Fruit fly (Drosophila melanogaster) whole organism, embryonic: ENCODE measurements around the gene aph-1.

Experiments used
- Bteb2 ChIP-seq: fragments of 200-800 bp; sonication (Bioruptor generic); optimal IDR thresholded peaks from 2 replicates; lab custom pipeline; 2016; ENCODE audit warnings: missing biosample characterization, missing genetic modification characterization
- C15 ChIP-seq: fragments of 200-800 bp; sonication (Bioruptor generic); IDR thresholded peaks from 3 replicates; pipeline ENCODE4 v1.3.6; 2022; ENCODE audit warnings: missing biosample characterization, missing genetic modification characterization
- CG10431 ChIP-seq: fragments of 200-800 bp; sonication (Bioruptor generic); optimal IDR thresholded peaks from 3 replicates; lab custom pipeline; 2018; ENCODE audit warnings: missing biosample characterization, mild to moderate bottlenecking, missing genetic modification characterization
- CG10979 ChIP-seq: fragments of 200-800 bp; sonication (Bioruptor generic); optimal IDR thresholded peaks from 2 replicates; lab custom pipeline; 2018; ENCODE audit warnings: missing biosample characterization, mild to moderate bottlenecking, missing genetic modification characterization, moderate library complexity
- CG11695 ChIP-seq: fragments of 200-800 bp; sonication (Bioruptor generic); IDR thresholded peaks from 3 replicates; pipeline ENCODE4 v1.3.6; 2022; ENCODE audit warnings: missing biosample characterization, missing genetic modification characterization
- CG12219 ChIP-seq: fragments of 200-800 bp; sonication (Bioruptor generic); optimal IDR thresholded peaks from 3 replicates; lab custom pipeline; 2018; ENCODE audit warnings: missing biosample characterization, mild to moderate bottlenecking, missing genetic modification characterization
- CG15011 ChIP-seq: fragments of 200-800 bp; sonication (Bioruptor generic); optimal IDR thresholded peaks from 3 replicates; lab custom pipeline; 2018; ENCODE audit warnings: missing biosample characterization, mild to moderate bottlenecking, missing genetic modification characterization
- CG15073 ChIP-seq: fragments of 200-800 bp; sonication (Bioruptor generic); optimal IDR thresholded peaks from 2 replicates; lab custom pipeline; 2016; ENCODE audit warnings: missing biosample characterization, missing genetic modification characterization
- CG15601 ChIP-seq: fragments of 200-800 bp; sonication (Bioruptor generic); optimal IDR thresholded peaks from 3 replicates; lab custom pipeline; 2019; ENCODE audit warnings: missing biosample characterization, mild to moderate bottlenecking, missing genetic modification characterization, moderate library complexity
- CG16815 ChIP-seq: fragments of 200-800 bp; sonication (Bioruptor generic); optimal IDR thresholded peaks from 3 replicates; lab custom pipeline; 2017; ENCODE audit warnings: missing biosample characterization, mild to moderate bottlenecking, missing genetic modification characterization
- CG17186 ChIP-seq: fragments of 200-800 bp; sonication (Bioruptor generic); optimal IDR thresholded peaks from 3 replicates; lab custom pipeline; 2017; ENCODE audit warnings: missing biosample characterization, missing genetic modification reagents, missing genetic modification characterization
- CG17568 ChIP-seq: fragments of 200-800 bp; sonication (Bioruptor generic); optimal IDR thresholded peaks from 2 replicates; lab custom pipeline; 2018; ENCODE audit warnings: missing biosample characterization, mild to moderate bottlenecking, missing genetic modification characterization, moderate library complexity
- CG18619 ChIP-seq: fragments of 200-800 bp; sonication (Bioruptor generic); optimal IDR thresholded peaks from 3 replicates; lab custom pipeline; 2017; ENCODE audit warnings: missing biosample characterization, mild to moderate bottlenecking, missing genetic modification characterization
- CG32767 ChIP-seq: fragments of 200-800 bp; sonication (Bioruptor generic); IDR thresholded peaks from 2 replicates; pipeline ENCODE4 v1.3.6; 2022; ENCODE audit warnings: missing biosample characterization, missing genetic modification characterization
- CG34422 ChIP-seq: fragments of 200-800 bp; sonication (Bioruptor generic); IDR thresholded peaks from 3 replicates; pipeline ENCODE4 v1.3.6; 2022; ENCODE audit warnings: missing biosample characterization, missing genetic modification characterization
- CG4360 ChIP-seq: fragments of 200-800 bp; sonication (Bioruptor generic); IDR thresholded peaks from 2 replicates; pipeline ENCODE4 v1.3.6; 2022; ENCODE audit warnings: missing biosample characterization, missing genetic modification characterization
- CG4404 ChIP-seq: fragments of 200-800 bp; sonication (Bioruptor generic); IDR thresholded peaks from 2 replicates; pipeline ENCODE4 v1.3.6; 2022; ENCODE audit warnings: missing biosample characterization, missing genetic modification characterization
- CG4617 ChIP-seq: fragments of 200-800 bp; sonication (Bioruptor generic); optimal IDR thresholded peaks from 3 replicates; lab custom pipeline; 2016; ENCODE audit warnings: missing biosample characterization, missing genetic modification characterization, borderline replicate concordance
- CG6654 ChIP-seq: fragments of 200-800 bp; sonication (Bioruptor generic); optimal IDR thresholded peaks from 2 replicates; lab custom pipeline; 2017; ENCODE audit warnings: missing biosample characterization, mild to moderate bottlenecking, missing genetic modification characterization
- CG7357 ChIP-seq: fragments of 200-800 bp; sonication (Bioruptor generic); IDR thresholded peaks from 3 replicates; pipeline ENCODE4 v1.3.6; 2022; ENCODE audit warnings: missing biosample characterization, missing genetic modification characterization
- CG8924 ChIP-seq: fragments of 200-800 bp; optimal IDR thresholded peaks from 3 replicates; lab custom pipeline; 2019; ENCODE audit warnings: missing biosample characterization, mild to moderate bottlenecking, missing genetic modification characterization, moderate library complexity
- CTCF ChIP-seq: fragments of 200-800 bp; sonication (Bioruptor generic); optimal IDR thresholded peaks from 2 replicates; lab custom pipeline; 2017; ENCODE audit warnings: missing biosample characterization, mild to moderate bottlenecking, missing genetic modification characterization, moderate library complexity
- Dbx ChIP-seq: fragments of 200-800 bp; sonication (Bioruptor generic); IDR thresholded peaks from 3 replicates; pipeline ENCODE4 v1.3.6; 2022; ENCODE audit warnings: missing biosample characterization, missing genetic modification characterization
- Hr39 ChIP-seq: fragments of >200 bp; optimal IDR thresholded peaks from 2 replicates; lab custom pipeline; 2017
- Hr51 ChIP-seq, 2 experiments: fragments of 200-800 bp; sonication (Bioruptor generic); optimal IDR thresholded peaks; 2 replicates in 1 of 2; 3 replicates in 1 of 2; lab custom pipeline; 2016 to 2018; ENCODE audit warnings: missing biosample characterization in 2 of 2, missing genetic modification characterization in 2 of 2, mild to moderate bottlenecking in 1 of 2, moderate library complexity in 1 of 2
- Nf-YC ChIP-seq: fragments of 200-800 bp; optimal IDR thresholded peaks from 3 replicates; lab custom pipeline; 2019; ENCODE audit warnings: missing biosample characterization, mild to moderate bottlenecking, missing genetic modification characterization, moderate library complexity
- NfI ChIP-seq: fragments of 200-800 bp; sonication (Bioruptor generic); optimal IDR thresholded peaks from 3 replicates; lab custom pipeline; 2018; ENCODE audit warnings: missing biosample characterization, mild to moderate bottlenecking, missing genetic modification characterization, moderate library complexity
- PHDP ChIP-seq: fragments of 200-800 bp; sonication (Bioruptor generic); optimal IDR thresholded peaks from 3 replicates; lab custom pipeline; 2018; ENCODE audit warnings: missing biosample characterization, mild to moderate bottlenecking, missing genetic modification characterization, moderate library complexity
- Rfx ChIP-seq: fragments of 200-800 bp; sonication (Bioruptor generic); IDR thresholded peaks from 2 replicates; pipeline ENCODE4 v1.3.6; 2022; ENCODE audit warnings: missing biosample characterization, missing genetic modification characterization
- Scr ChIP-seq: fragments of 200-800 bp; sonication (Bioruptor generic); IDR thresholded peaks from 2 replicates; pipeline ENCODE4 v1.3.6; 2022; ENCODE audit warnings: missing biosample characterization, missing genetic modification characterization; ENCODE audit not compliant: partially characterized antibody
- abd-A ChIP-seq: fragments of 200-800 bp; sonication (Bioruptor generic); optimal IDR thresholded peaks from 3 replicates; lab custom pipeline; 2019; ENCODE audit warnings: missing biosample characterization, mild to moderate bottlenecking, missing genetic modification characterization, moderate library complexity
- ase ChIP-seq: fragments of 200-800 bp; sonication (Bioruptor generic); IDR thresholded peaks from 3 replicates; pipeline ENCODE4 v1.3.6; 2022; ENCODE audit warnings: missing biosample characterization, missing genetic modification characterization
- bbx ChIP-seq: fragments of 200-800 bp; sonication (Bioruptor generic); IDR thresholded peaks from 2 replicates; pipeline ENCODE4 v1.3.6; 2022; ENCODE audit warnings: missing biosample characterization, missing genetic modification characterization; ENCODE audit not compliant: partially characterized antibody
- cad ChIP-seq: fragments of >200 bp; optimal IDR thresholded peaks from 2 replicates; lab custom pipeline; 2017; ENCODE audit warnings: missing biosample characterization, missing genetic modification characterization
- cg ChIP-seq: fragments of 200-800 bp; sonication (Bioruptor generic); optimal IDR thresholded peaks from 3 replicates; lab custom pipeline; 2019; ENCODE audit warnings: missing biosample characterization, mild to moderate bottlenecking, missing genetic modification characterization, moderate library complexity
- crc ChIP-seq: fragments of 200-800 bp; sonication (Bioruptor generic); optimal IDR thresholded peaks from 2 replicates; lab custom pipeline; 2016; ENCODE audit warnings: missing biosample characterization, missing genetic modification characterization
- crp ChIP-seq, 2 experiments: fragments of 200-800 bp; sonication (Bioruptor generic); optimal IDR thresholded peaks; 2 replicates in 1 of 2; 3 replicates in 1 of 2; lab custom pipeline; 2017; ENCODE audit warnings: missing biosample characterization in 2 of 2, missing genetic modification characterization in 2 of 2, mild to moderate bottlenecking in 1 of 2, moderate library complexity in 1 of 2
- gce ChIP-seq: fragments of 200-800 bp; sonication (Bioruptor generic); IDR thresholded peaks from 3 replicates; pipeline ENCODE4 v1.3.6; 2022; ENCODE audit warnings: missing biosample characterization, missing genetic modification characterization
- gcm ChIP-seq: fragments of 200-800 bp; sonication (Bioruptor generic); optimal IDR thresholded peaks from 2 replicates; lab custom pipeline; 2019; ENCODE audit warnings: missing biosample characterization, mild to moderate bottlenecking, missing genetic modification characterization, moderate library complexity
- gem ChIP-seq: fragments of 200-800 bp; sonication (Bioruptor generic); optimal IDR thresholded peaks from 2 replicates; lab custom pipeline; 2019; ENCODE audit warnings: missing biosample characterization, mild to moderate bottlenecking, missing genetic modification characterization, moderate library complexity
- kah ChIP-seq: fragments of 200-800 bp; sonication (Bioruptor generic); optimal IDR thresholded peaks from 2 replicates; lab custom pipeline; 2018; ENCODE audit warnings: missing biosample characterization, mild to moderate bottlenecking, missing genetic modification characterization
- luna ChIP-seq: fragments of 200-800 bp; sonication (Bioruptor generic); optimal IDR thresholded peaks from 2 replicates; lab custom pipeline; 2016; ENCODE audit warnings: missing biosample characterization, missing genetic modification characterization
- mam ChIP-seq: fragments of 200-800 bp; sonication (Bioruptor generic); optimal IDR thresholded peaks from 3 replicates; lab custom pipeline; 2016; ENCODE audit warnings: missing biosample characterization, missing genetic modification characterization
- oc ChIP-seq: fragments of 200-800 bp; sonication (Bioruptor generic); optimal IDR thresholded peaks from 2 replicates; lab custom pipeline; 2018; ENCODE audit warnings: missing biosample characterization, mild to moderate bottlenecking, missing genetic modification characterization, moderate library complexity
- phol ChIP-seq: fragments of 200-800 bp; sonication (Bioruptor generic); optimal IDR thresholded peaks from 3 replicates; lab custom pipeline; 2018; ENCODE audit warnings: missing biosample characterization, mild to moderate bottlenecking, missing genetic modification characterization, moderate library complexity
- pnt ChIP-seq: fragments of 200-800 bp; sonication (Bioruptor generic); optimal IDR thresholded peaks from 3 replicates; lab custom pipeline; 2016; ENCODE audit warnings: missing biosample characterization, missing genetic modification characterization
- seq ChIP-seq: fragments of 200-800 bp; sonication (Bioruptor generic); IDR thresholded peaks from 2 replicates; pipeline ENCODE4 v1.3.6; 2022; ENCODE audit warnings: missing biosample characterization, missing genetic modification characterization
- slp2 ChIP-seq: fragments of 200-800 bp; sonication (Bioruptor generic); optimal IDR thresholded peaks from 2 replicates; lab custom pipeline; 2016; ENCODE audit warnings: missing biosample characterization, missing genetic modification characterization
- ssp ChIP-seq: fragments of 200-800 bp; sonication (Bioruptor generic); IDR thresholded peaks from 2 replicates; pipeline ENCODE4 v1.3.6; 2022; ENCODE audit warnings: missing biosample characterization, missing genetic modification characterization
- stc ChIP-seq: fragments of 200-800 bp; sonication (Bioruptor generic); IDR thresholded peaks from 2 replicates; pipeline ENCODE4 v1.3.6; 2022; ENCODE audit warnings: missing biosample characterization, missing genetic modification characterization
- tap ChIP-seq: fragments of 200-800 bp; optimal IDR thresholded peaks from 3 replicates; lab custom pipeline; 2019; ENCODE audit warnings: missing biosample characterization, mild to moderate bottlenecking, missing genetic modification characterization, moderate library complexity
- tll ChIP-seq, 2 experiments: fragments of 200-800 bp in 1 of 2; fragments of >200 bp in 1 of 2; sonication (Bioruptor generic) in 1 of 2; optimal IDR thresholded peaks; 2 replicates each; lab custom pipeline; 2017 to 2019; ENCODE audit warnings: missing biosample characterization in 2 of 2, missing genetic modification characterization in 2 of 2, mild to moderate bottlenecking in 1 of 2, moderate library complexity in 1 of 2

The aph-1 gene

DNA sequence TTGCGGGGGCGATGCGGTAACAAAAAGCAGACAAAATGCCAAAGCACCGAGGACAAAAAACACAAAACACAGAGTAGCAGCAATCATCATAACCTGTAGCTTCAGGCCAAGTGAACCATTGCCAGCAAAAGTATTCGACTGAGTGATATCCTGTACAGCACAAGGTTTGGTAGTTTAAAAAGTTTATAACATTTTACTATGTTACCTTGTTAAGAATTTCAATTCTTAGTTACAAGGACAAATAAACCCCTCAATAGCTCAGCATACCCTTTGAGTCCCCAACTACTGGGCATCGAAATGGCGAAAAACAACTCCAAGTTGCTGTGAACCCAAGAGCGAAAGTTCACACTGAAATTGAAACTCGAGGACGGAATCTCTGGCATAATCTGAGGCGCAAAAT is 42.9 kb upstream of the aph-1 start:
- 0 out of 3 replicates have a peak, but pooled peaks have one; percentile 31 for TF ChIP-seq Dbx (GFP tag; lab: Robert Waterston, UW)
- TF ChIP-seq CG15601, result no peak
- TF ChIP-seq CTCF (GFP tag; lab: Kevin White, UChicago), result no peak
- TF ChIP-seq CG11695, result 0 out of 3 replicates have a peak, but pooled peaks have one; percentile 8
- no peak for TF ChIP-seq CG34422 (GFP tag; lab: Robert Waterston, UW)
- TF ChIP-seq stc, result no peak
- no peak for TF ChIP-seq CG12219 (GFP tag; lab: Kevin White, UChicago)
- no peak for TF ChIP-seq cad (GFP tag; lab: Kevin White, UChicago)
- TF ChIP-seq pnt, result no peak
- peak; percentile 65 for TF ChIP-seq Rfx (GFP tag; lab: Robert Waterston, UW)
- TF ChIP-seq cg (GFP tag; lab: Kevin White, UChicago), result no peak
- no peak for TF ChIP-seq CG32767 (GFP tag; lab: Robert Waterston, UW)
- no peak for TF ChIP-seq CG15011
- no peak for TF ChIP-seq CG4617 (GFP tag; lab: Kevin White, UChicago)
- no peak for TF ChIP-seq gcm
- peak in 1 of 2 experiments; percentile 39 for TF ChIP-seq Hr51 (GFP tag; optimal IDR thresholded peaks at IDR 0.05; lab: Kevin White, UChicago)
- peak; percentile 22; the same call in 1 of the 2 replicates for TF ChIP-seq CG4404
- no peak for TF ChIP-seq oc
- no peak for TF ChIP-seq CG15073 (GFP tag; lab: Kevin White, UChicago)
- TF ChIP-seq Scr, result no peak
- peak; percentile 17 for TF ChIP-seq PHDP (tag; lab: Kevin White, UChicago)
- TF ChIP-seq gce (GFP tag; lab: Robert Waterston, UW), result no peak
- no peak for TF ChIP-seq CG4360 (GFP tag; lab: Robert Waterston, UW)
- no peak for TF ChIP-seq ase (GFP tag; lab: Robert Waterston, UW)
- TF ChIP-seq tap (tag; lab: Kevin White, UChicago), result no peak
- no peak for TF ChIP-seq CG10979 (tag; lab: Kevin White, UChicago)
- TF ChIP-seq Bteb2 (GFP tag; lab: Kevin White, UChicago), result no peak
- TF ChIP-seq CG7357 (GFP tag; lab: Robert Waterston, UW), result no peak
- TF ChIP-seq CG6654 (GFP tag; lab: Kevin White, UChicago), result no peak
- no peak for TF ChIP-seq crp (GFP tag; optimal IDR thresholded peaks at IDR 0.05; lab: Kevin White, UChicago)
- no peak for TF ChIP-seq CG17568
- TF ChIP-seq seq (GFP tag; lab: Robert Waterston, UW), result no peak
- TF ChIP-seq NfI (GFP tag; lab: Kevin White, UChicago), result peak; percentile 3
- no peak for TF ChIP-seq C15
- TF ChIP-seq Nf-YC (tag; lab: Kevin White, UChicago), result no peak
- TF ChIP-seq tll (GFP tag; optimal IDR thresholded peaks at IDR 0.05; lab: Kevin White, UChicago), result no peak
- no peak for TF ChIP-seq CG16815 (GFP tag; lab: Kevin White, UChicago)
- peak; percentile 45 for TF ChIP-seq gem
- TF ChIP-seq CG18619 (GFP tag; lab: Kevin White, UChicago), result no peak
- TF ChIP-seq CG10431 (GFP tag; lab: Kevin White, UChicago), result no peak
- no peak for TF ChIP-seq slp2
- TF ChIP-seq kah (GFP tag; lab: Kevin White, UChicago), result no peak
- TF ChIP-seq mam, result peak; percentile 31
- no peak for TF ChIP-seq Hr39 (lab: Kevin White, UChicago)
- TF ChIP-seq abd-A (tag; lab: Kevin White, UChicago), result no peak
- TF ChIP-seq ssp (GFP tag; lab: Robert Waterston, UW), result no peak
- no peak for TF ChIP-seq crc
- no peak for TF ChIP-seq bbx (GFP tag; lab: Robert Waterston, UW)
- TF ChIP-seq phol, result no peak
- no peak for TF ChIP-seq CG8924
- no peak for TF ChIP-seq CG17186 (GFP tag; lab: Kevin White, UChicago)
- TF ChIP-seq luna (GFP tag; lab: Kevin White, UChicago), result no peak
